Fruit fly (Drosophila melanogaster) whole organism, embryonic: ENCODE data around the gene Nos.

Experiments used
- ATbp ChIP-seq: fragments of 200-800 bp; sonication (Bioruptor generic); optimal IDR thresholded peaks from 2 replicates; lab custom pipeline; 2017; ENCODE audit warnings: missing biosample characterization, mild to moderate bottlenecking, missing genetic modification characterization, missing genetic modification reagents
- Atf6 ChIP-seq: fragments of 200-800 bp; sonication (Bioruptor generic); IDR thresholded peaks from 2 replicates; pipeline ENCODE4 v1.3.6; 2022; ENCODE audit warnings: missing biosample characterization, missing genetic modification characterization
- CG11247 ChIP-seq: fragments of 200-800 bp; sonication (Bioruptor generic); IDR thresholded peaks from 2 replicates; pipeline ENCODE4 v1.3.6; 2022; ENCODE audit warnings: missing biosample characterization, missing genetic modification characterization
- CG11504 ChIP-seq: fragments of 200-800 bp; sonication (Bioruptor generic); optimal IDR thresholded peaks from 3 replicates; lab custom pipeline; 2019; ENCODE audit warnings: missing biosample characterization, mild to moderate bottlenecking, missing genetic modification characterization, moderate library complexity
- CG11695 ChIP-seq: fragments of 200-800 bp; sonication (Bioruptor generic); IDR thresholded peaks from 3 replicates; pipeline ENCODE4 v1.3.6; 2022; ENCODE audit warnings: missing biosample characterization, missing genetic modification characterization
- CG12071 ChIP-seq: fragments of 200-800 bp; sonication (Bioruptor generic); optimal IDR thresholded peaks from 3 replicates; lab custom pipeline; 2018; ENCODE audit warnings: missing biosample characterization, mild to moderate bottlenecking, missing genetic modification characterization
- CG12769 ChIP-seq: fragments of 200-800 bp; sonication (Bioruptor generic); optimal IDR thresholded peaks from 2 replicates; lab custom pipeline; 2019; ENCODE audit warnings: missing biosample characterization, mild to moderate bottlenecking, missing genetic modification characterization, moderate library complexity
- CG13296 ChIP-seq: fragments of 200-800 bp; sonication (Bioruptor generic); optimal IDR thresholded peaks from 3 replicates; lab custom pipeline; 2018; ENCODE audit warnings: missing biosample characterization, mild to moderate bottlenecking, missing genetic modification characterization
- CG18262 ChIP-seq: fragments of 200-800 bp; optimal IDR thresholded peaks from 3 replicates; lab custom pipeline; 2019; ENCODE audit warnings: missing biosample characterization, mild to moderate bottlenecking, missing genetic modification characterization, moderate library complexity
- CG18599 ChIP-seq: fragments of 200-800 bp; sonication (Bioruptor generic); optimal IDR thresholded peaks from 3 replicates; lab custom pipeline; 2017; ENCODE audit warnings: missing biosample characterization, missing genetic modification characterization, mild to moderate bottlenecking, moderate library complexity, missing genetic modification reagents
- CG2678 ChIP-seq: fragments of 200-800 bp; sonication (Bioruptor generic); optimal IDR thresholded peaks from 3 replicates; lab custom pipeline; 2019; ENCODE audit warnings: missing biosample characterization, mild to moderate bottlenecking, missing genetic modification characterization, moderate library complexity
- CG30403 ChIP-seq: fragments of 200-800 bp; sonication (Bioruptor generic); optimal IDR thresholded peaks from 3 replicates; lab custom pipeline; 2016; ENCODE audit warnings: missing biosample characterization, missing genetic modification characterization
- CG3281 ChIP-seq: fragments of 200-800 bp; sonication (Bioruptor generic); optimal IDR thresholded peaks from 3 replicates; lab custom pipeline; 2017; ENCODE audit warnings: missing biosample characterization, mild to moderate bottlenecking, missing genetic modification characterization
- CG3847 ChIP-seq: fragments of 200-800 bp; sonication (Bioruptor generic); IDR thresholded peaks from 2 replicates; pipeline ENCODE4 v1.3.6; 2022; ENCODE audit warnings: missing biosample characterization, missing genetic modification characterization
- CG4282 ChIP-seq: fragments of 200-800 bp; sonication (Bioruptor generic); optimal IDR thresholded peaks from 2 replicates; lab custom pipeline; 2016; ENCODE audit warnings: missing biosample characterization, missing genetic modification characterization
- CG4328 ChIP-seq: fragments of 200-800 bp; sonication (Bioruptor generic); optimal IDR thresholded peaks from 3 replicates; lab custom pipeline; 2017; ENCODE audit warnings: missing biosample characterization, missing genetic modification reagents, missing genetic modification characterization
- CG4820 ChIP-seq: fragments of 200-800 bp; sonication (Bioruptor generic); optimal IDR thresholded peaks from 3 replicates; lab custom pipeline; 2016; ENCODE audit warnings: missing biosample characterization, missing genetic modification characterization
- CG6813 ChIP-seq: fragments of 200-800 bp; sonication (Bioruptor generic); optimal IDR thresholded peaks from 2 replicates; lab custom pipeline; 2017; ENCODE audit warnings: missing biosample characterization, missing genetic modification characterization, mild to moderate bottlenecking, moderate library complexity, missing genetic modification reagents
- CG7786 ChIP-seq: fragments of 200-800 bp; sonication (Bioruptor generic); optimal IDR thresholded peaks from 2 replicates; lab custom pipeline; 2016; ENCODE audit warnings: missing biosample characterization, missing genetic modification characterization
- CG8290 ChIP-seq, 3 experiments: fragments of 200-800 bp; sonication (Bioruptor generic); optimal IDR thresholded peaks; 2 replicates each; lab custom pipeline; 2016 to 2019; ENCODE audit warnings: missing biosample characterization in 3 of 3, missing genetic modification characterization in 3 of 3, mild to moderate bottlenecking in 2 of 3, moderate library complexity in 1 of 3
- Chrac-16 ChIP-seq: fragments of 200-800 bp; sonication (Bioruptor generic); optimal IDR thresholded peaks from 3 replicates; lab custom pipeline; 2016; ENCODE audit warnings: missing biosample characterization, missing genetic modification characterization
- Ets65A ChIP-seq: fragments of 200-800 bp; sonication (Bioruptor generic); peaks from one replicate; lab custom pipeline; 2016; ENCODE audit warnings: missing biosample characterization, missing genetic modification characterization
- GATAe ChIP-seq: fragments of 200-800 bp; sonication (Bioruptor generic); conservative IDR thresholded peaks from 2 replicates; pipeline ENCODE4 v1.3.6; 2022; ENCODE audit warnings: missing biosample characterization, missing genetic modification characterization
- Med ChIP-seq: fragments of 200-800 bp; sonication (Bioruptor generic); peaks from one replicate; lab custom pipeline; 2016; ENCODE audit warnings: missing biosample characterization, missing genetic modification characterization, mild to moderate bottlenecking, inconsistent platforms, moderate library complexity
- Meics ChIP-seq: fragments of 200-800 bp; sonication (Bioruptor generic); optimal IDR thresholded peaks from 2 replicates; lab custom pipeline; 2017; ENCODE audit warnings: missing biosample characterization, mild to moderate bottlenecking, missing genetic modification characterization
- Nf-YC ChIP-seq: fragments of 200-800 bp; optimal IDR thresholded peaks from 3 replicates; lab custom pipeline; 2019; ENCODE audit warnings: missing biosample characterization, mild to moderate bottlenecking, missing genetic modification characterization, moderate library complexity
- Rfx ChIP-seq: fragments of 200-800 bp; sonication (Bioruptor generic); IDR thresholded peaks from 2 replicates; pipeline ENCODE4 v1.3.6; 2022; ENCODE audit warnings: missing biosample characterization, missing genetic modification characterization
- Sry-β ChIP-seq: fragments of 200-800 bp; sonication (Bioruptor generic); optimal IDR thresholded peaks from 2 replicates; lab custom pipeline; 2018; ENCODE audit warnings: missing biosample characterization, mild to moderate bottlenecking, missing genetic modification characterization, moderate library complexity
- Vsx1 ChIP-seq: fragments of 200-800 bp; sonication (Bioruptor generic); optimal IDR thresholded peaks from 2 replicates; lab custom pipeline; 2017; ENCODE audit warnings: missing biosample characterization, mild to moderate bottlenecking, missing genetic modification characterization, missing genetic modification reagents
- ara ChIP-seq: fragments of 200-800 bp; sonication (Bioruptor generic); IDR thresholded peaks from 2 replicates; pipeline ENCODE4 v1.3.6; 2022; ENCODE audit warnings: missing biosample characterization, missing genetic modification characterization
- bab2 ChIP-seq: fragments of 200-800 bp; sonication (Bioruptor generic); optimal IDR thresholded peaks from 2 replicates; lab custom pipeline; 2016; ENCODE audit warnings: missing biosample characterization, missing genetic modification characterization
- bsh ChIP-seq, 2 experiments: fragments of 200-800 bp; sonication (Bioruptor generic); optimal IDR thresholded peaks; 2 replicates each; lab custom pipeline; 2017 to 2018; ENCODE audit warnings: mild to moderate bottlenecking in 2 of 2, missing biosample characterization in 2 of 2, missing genetic modification characterization in 2 of 2, moderate library complexity in 1 of 2
- ci ChIP-seq: fragments of 200-800 bp; sonication (Bioruptor generic); IDR thresholded peaks from 3 replicates; pipeline ENCODE4 v1.3.6; 2022; ENCODE audit warnings: missing biosample characterization, missing genetic modification characterization
- dmrt11E ChIP-seq: fragments of 200-800 bp; sonication (Bioruptor generic); optimal IDR thresholded peaks from 3 replicates; lab custom pipeline; 2018; ENCODE audit warnings: missing biosample characterization, mild to moderate bottlenecking, missing genetic modification characterization, moderate library complexity
- fd3F ChIP-seq: fragments of 200-800 bp; sonication (Bioruptor generic); optimal IDR thresholded peaks from 2 replicates; lab custom pipeline; 2018; ENCODE audit warnings: missing biosample characterization, mild to moderate bottlenecking, missing genetic modification characterization, moderate library complexity
- gem ChIP-seq: fragments of 200-800 bp; sonication (Bioruptor generic); optimal IDR thresholded peaks from 2 replicates; lab custom pipeline; 2019; ENCODE audit warnings: missing biosample characterization, mild to moderate bottlenecking, missing genetic modification characterization, moderate library complexity
- ham ChIP-seq: fragments of 200-800 bp; sonication (Bioruptor generic); IDR thresholded peaks from 2 replicates; pipeline ENCODE4 v1.3.6; 2022; ENCODE audit warnings: missing biosample characterization, missing genetic modification characterization
- kni ChIP-seq: fragments of 200-800 bp; sonication (Bioruptor generic); optimal IDR thresholded peaks from 3 replicates; lab custom pipeline; 2017; ENCODE audit warnings: mild to moderate bottlenecking, missing biosample characterization, missing genetic modification reagents, missing genetic modification characterization
- otp ChIP-seq: fragments of 200-800 bp; sonication (Bioruptor generic); IDR thresholded peaks from 3 replicates; pipeline ENCODE4, ENCODE4 v1.3.6; 2022; ENCODE audit warnings: missing biosample characterization, missing genetic modification characterization
- pan ChIP-seq, 4 experiments: fragments of >200 bp in 3 of 4; fragments of 200-800 bp in 1 of 4; sonication (Bioruptor generic) in 1 of 4; optimal IDR thresholded peaks in 3 of 4; IDR thresholded peaks in 1 of 4; 2 replicates each; pipeline versions ENCODE4 v1.3.6 to Lab custom; 2017 to 2022; ENCODE audit warnings: missing biosample characterization in 2 of 4, missing genetic modification characterization in 2 of 4, mixed read lengths in 1 of 4
- sens ChIP-seq: fragments of 200-800 bp; sonication (Bioruptor generic); peaks from one replicate; lab custom pipeline; 2016; ENCODE audit warnings: missing biosample characterization, missing genetic modification characterization
- seq ChIP-seq: fragments of 200-800 bp; sonication (Bioruptor generic); IDR thresholded peaks from 2 replicates; pipeline ENCODE4 v1.3.6; 2022; ENCODE audit warnings: missing biosample characterization, missing genetic modification characterization
- slbo ChIP-seq: fragments of 200-800 bp; sonication (Bioruptor generic); IDR thresholded peaks from 2 replicates; pipeline ENCODE4 v1.3.6; 2022; ENCODE audit warnings: missing biosample characterization, missing genetic modification characterization
- so ChIP-seq: fragments of 200-800 bp; sonication (Bioruptor generic); IDR thresholded peaks from 3 replicates; pipeline ENCODE4 v1.3.6; 2022; ENCODE audit warnings: missing biosample characterization, missing genetic modification characterization
- sob ChIP-seq: fragments of 200-800 bp; sonication (Bioruptor generic); IDR thresholded peaks from 2 replicates; pipeline ENCODE4 v1.3.6; 2022; ENCODE audit warnings: missing biosample characterization, missing genetic modification characterization
- sr ChIP-seq: fragments of 200-800 bp; sonication (Bioruptor generic); IDR thresholded peaks from 3 replicates; pipeline ENCODE4 v1.3.6; 2022; ENCODE audit warnings: missing biosample characterization, missing genetic modification characterization
- stc ChIP-seq: fragments of 200-800 bp; sonication (Bioruptor generic); IDR thresholded peaks from 2 replicates; pipeline ENCODE4 v1.3.6; 2022; ENCODE audit warnings: missing biosample characterization, missing genetic modification characterization
- tgo ChIP-seq: fragments of 200-800 bp; sonication (Bioruptor generic); IDR thresholded peaks from 3 replicates; pipeline ENCODE4 v1.3.6; 2022; ENCODE audit warnings: missing biosample characterization, missing genetic modification characterization
- unpg ChIP-seq: fragments of 200-800 bp; sonication (Bioruptor generic); optimal IDR thresholded peaks from 3 replicates; lab custom pipeline; 2018; ENCODE audit warnings: missing biosample characterization, mild to moderate bottlenecking, missing genetic modification characterization, moderate library complexity

Gene Nos

dm6 chr2L:10754599-10754998 lies 82.7 kb downstream of the Nos start (continued):
- peak; percentile 1 for TF ChIP-seq CG18599 (GFP tag; lab: Kevin White, UChicago)
- peak; percentile 84 for TF ChIP-seq Med
- TF ChIP-seq tgo = peak; percentile 23; the same call in 1 of the 3 replicates
- no peak for TF ChIP-seq pan (optimal IDR thresholded peaks at IDR 0.05; lab: Kevin White, UChicago)
- peak in 1 of 2 experiments; percentile 27 for TF ChIP-seq pan (GFP tag; optimal IDR thresholded peaks at IDR 0.05 in 1 of 2, IDR thresholded peaks at IDR 0.05 in 1 of 2)
- TF ChIP-seq sr (GFP tag; lab: Robert Waterston, UW) = no peak
- TF ChIP-seq otp (GFP tag; lab: Robert Waterston, UW) = 0 out of 3 replicates have a peak, but pooled peaks have one; percentile 8
- peak in 1 of 2 experiments; percentile 46 for TF ChIP-seq bsh (GFP tag; optimal IDR thresholded peaks at IDR 0.05; lab: Kevin White, UChicago)
- peak; percentile 38 for TF ChIP-seq gem (tag; lab: Kevin White, UChicago)
- peak; percentile 27; the same call in 1 of the 2 replicates for TF ChIP-seq Rfx (GFP tag; lab: Robert Waterston, UW)
- TF ChIP-seq ci (GFP tag; lab: Robert Waterston, UW) = 0 out of 3 replicates have a peak, but pooled peaks have one; percentile 20
- peak; percentile 6 for TF ChIP-seq CG12071
- no peak for TF ChIP-seq Nf-YC
- TF ChIP-seq bab2 (GFP tag; lab: Kevin White, UChicago) = peak; percentile 32
- TF ChIP-seq kni (GFP tag; lab: Kevin White, UChicago) = no peak
- peak; percentile 20 for TF ChIP-seq CG6813 (GFP tag; lab: Kevin White, UChicago)
- peak; percentile 42 for TF ChIP-seq CG12769 (tag; lab: Kevin White, UChicago)
- TF ChIP-seq slbo = peak; percentile 25; the same call in 1 of the 2 replicates
- peak; percentile 55 for TF ChIP-seq Ets65A (GFP tag; lab: Kevin White, UChicago)
- peak; percentile 16 for TF ChIP-seq CG18262 (tag; lab: Kevin White, UChicago)
- no peak for TF ChIP-seq GATAe (GFP tag; lab: Robert Waterston, UW)
- 0 out of 2 replicates have a peak, but pooled peaks have one; percentile 6 for TF ChIP-seq sob (GFP tag; lab: Robert Waterston, UW)
- TF ChIP-seq ham (GFP tag; lab: Robert Waterston, UW) = no peak
- no peak for TF ChIP-seq CG4282
- TF ChIP-seq CG8290 (GFP tag; optimal IDR thresholded peaks at IDR 0.05; lab: Kevin White, UChicago) = no peak
- peak in 1 of 2 experiments; percentile 22 for TF ChIP-seq CG8290 (tag; optimal IDR thresholded peaks at IDR 0.05; lab: Kevin White, UChicago)
- TF ChIP-seq sens = peak; percentile 78
- peak; percentile 28 for TF ChIP-seq dmrt11E (tag; lab: Kevin White, UChicago)
- TF ChIP-seq CG3847 (GFP tag; lab: Robert Waterston, UW) = 0 out of 2 replicates have a peak, but pooled peaks have one; percentile 13
- TF ChIP-seq CG4328 (GFP tag; lab: Kevin White, UChicago) = no peak
- peak; percentile 25 for TF ChIP-seq Meics (GFP tag; lab: Kevin White, UChicago)
- peak; percentile 50 for TF ChIP-seq Vsx1
- TF ChIP-seq CG7786 (GFP tag; lab: Kevin White, UChicago) = no peak
- TF ChIP-seq CG11504 = peak; percentile 16
- TF ChIP-seq CG2678 (tag; lab: Kevin White, UChicago) = peak; percentile 11
- no peak for TF ChIP-seq stc (GFP tag; lab: Robert Waterston, UW)
- peak; percentile 27 for TF ChIP-seq CG13296 (GFP tag; lab: Kevin White, UChicago)
- TF ChIP-seq Chrac-16 = no peak
- TF ChIP-seq CG11247 (GFP tag; lab: Robert Waterston, UW) = 0 out of 2 replicates have a peak, but pooled peaks have one; percentile 30
- peak; percentile 18 for TF ChIP-seq unpg
- TF ChIP-seq Sry-β (GFP tag; lab: Kevin White, UChicago) = no peak
- peak; percentile 25 for TF ChIP-seq CG3281 (GFP tag; lab: Kevin White, UChicago)
- TF ChIP-seq fd3F (GFP tag; lab: Kevin White, UChicago) = peak; percentile 11
- TF ChIP-seq CG30403 (GFP tag; lab: Kevin White, UChicago) = no peak
- 0 out of 3 replicates have a peak, but pooled peaks have one; percentile 23 for TF ChIP-seq CG11695 (GFP tag; lab: Robert Waterston, UW)
- peak; percentile 24; the same call in 1 of the 2 replicates for TF ChIP-seq seq (GFP tag; lab: Robert Waterston, UW)
- peak; percentile 29 for TF ChIP-seq ATbp (GFP tag; lab: Kevin White, UChicago)
- TF ChIP-seq so (GFP tag; lab: Robert Waterston, UW) = 0 out of 3 replicates have a peak, but pooled peaks have one; percentile 11
- TF ChIP-seq Atf6 (GFP tag; lab: Robert Waterston, UW) = 0 out of 2 replicates have a peak, but pooled peaks have one; percentile 29
- TF ChIP-seq CG4820 (GFP tag; lab: Kevin White, UChicago) = no peak
- 0 out of 2 replicates have a peak, but pooled peaks have one; percentile 7 for TF ChIP-seq ara (GFP tag; lab: Robert Waterston, UW)
